Worm (Caenorhabditis elegans) whole organism, midembryonic: Measurements from ENCODE around the gene dnj-16.

Source experiments
- T22C8.4 ChIP-seq: fragments of 200-800 bp; sonication (Bioruptor generic); IDR thresholded peaks from 2 replicates; pipeline ENCODE4 v1.3.6; 2022; ENCODE audit warnings: missing genetic modification characterization, missing compliant biosample characterization
- cog-1 ChIP-seq: sonication (generic microtip); optimal IDR thresholded peaks from 2 replicates; lab custom pipeline; 2016; ENCODE audit warnings: missing genetic modification characterization, missing compliant biosample characterization
- klf-2 ChIP-seq: fragments of 200-800 bp; sonication (Bioruptor generic); conservative IDR thresholded peaks from 2 replicates; pipeline ENCODE4 v1.3.6; 2022; ENCODE audit warnings: missing genetic modification reagents, missing genetic modification characterization, missing compliant biosample characterization
- med-1 ChIP-seq: sonication (generic microtip); optimal IDR thresholded peaks from 2 replicates; lab custom pipeline; 2017; ENCODE audit warnings: missing genetic modification characterization, mild to moderate bottlenecking, missing compliant biosample characterization, antibody characterized with exemption, missing genetic modification reagents; ENCODE audit not compliant: insufficient read depth
- ztf-29 ChIP-seq: fragments of 200-800 bp; sonication (Bioruptor generic); IDR thresholded peaks from 2 replicates; pipeline ENCODE4 v1.3.6; 2022; ENCODE audit warnings: missing genetic modification reagents, missing genetic modification characterization, missing compliant biosample characterization

DNA sequence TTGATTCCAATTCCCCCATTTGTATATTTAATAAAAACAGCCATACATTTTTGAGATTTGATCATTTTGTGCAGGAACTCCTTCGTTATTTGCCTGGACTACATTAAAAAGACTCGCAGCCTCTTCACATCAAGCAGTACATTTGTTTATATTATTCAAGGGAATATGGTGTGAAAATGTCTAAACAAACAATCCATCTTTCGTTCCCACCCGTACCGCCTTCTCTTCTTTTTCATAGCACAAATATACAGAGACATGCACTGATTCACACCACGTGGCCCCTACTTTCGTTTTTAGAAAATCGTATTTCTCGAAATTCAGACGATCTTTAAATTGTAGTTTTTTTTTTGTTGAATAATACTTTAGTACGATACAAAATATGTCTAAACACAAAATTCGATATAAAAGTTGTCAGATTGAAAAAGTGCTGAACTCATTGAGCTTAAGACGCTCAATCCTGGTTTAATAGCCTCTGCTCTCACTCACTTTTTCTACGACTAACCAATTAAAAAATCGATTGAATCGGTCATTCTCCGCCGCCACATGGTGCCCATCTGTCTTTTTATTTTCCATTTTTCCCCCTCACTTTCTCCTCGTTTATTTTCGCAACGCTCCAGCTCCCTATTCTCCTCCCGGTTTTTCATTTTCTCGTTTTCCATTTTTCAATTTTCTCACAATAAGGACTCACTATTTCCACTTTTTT, 4.5 kb downstream of the dnj-16 start:
- TF ChIP-seq med-1 (GFP tag; lab: Kevin White, UChicago) (no peak), cog-1 (tag; lab: Kevin White, UChicago) (no peak), T22C8.4 (no peak), klf-2 (GFP tag; lab: Robert Waterston, UW) (no peak), ztf-29 (no peak)
